Worm (Caenorhabditis elegans): ENCODE data around the gene dss-1.

dss-1 gene

DNA sequence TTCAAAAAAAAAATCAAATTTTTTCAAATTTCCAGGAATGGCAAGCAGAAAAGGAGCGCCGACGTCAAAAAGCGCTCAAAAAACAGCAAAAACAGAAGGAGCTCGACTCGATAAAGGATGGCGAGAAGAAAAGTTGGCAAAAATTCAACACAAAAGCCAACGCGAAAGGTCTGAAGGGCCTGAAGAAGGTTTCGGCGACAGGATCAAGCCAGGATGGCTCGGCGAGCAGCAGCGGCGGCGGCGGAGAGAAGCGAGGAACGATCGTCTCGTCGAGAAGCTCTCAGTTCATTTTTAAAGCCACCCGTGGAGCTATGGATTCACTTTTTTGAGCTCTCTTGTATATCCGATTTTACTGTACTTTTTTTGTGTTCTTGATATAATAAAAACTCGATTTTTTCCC lies 51.3 kb downstream of the dss-1 start:
- TF ChIP-seq nhr-77 (tag; optimal IDR thresholded peaks at IDR 0.05) (no peak), lin-39 (tag; optimal IDR thresholded peaks at IDR 0.05) (no peak), ama-1 (optimal IDR thresholded peaks at IDR 0.05) (no peak), mdl-1 (tag; optimal IDR thresholded peaks at IDR 0.05) (no peak)

Data from whole organism, L3 larva.